Worm (Caenorhabditis elegans) whole organism, early embryonic: ENCODE data around the gene C43H6.4.

Experiments
- B0310.2 ChIP-seq: sonication (generic microtip); optimal IDR thresholded peaks from 2 replicates; lab custom pipeline; 2016; ENCODE audit warnings: mild to moderate bottlenecking, missing genetic modification characterization, missing compliant biosample characterization
- F13C5.2 ChIP-seq: sonication (generic microtip); optimal IDR thresholded peaks from 2 replicates; lab custom pipeline; 2017; ENCODE audit warnings: mild to moderate bottlenecking, missing genetic modification characterization, inconsistent platforms, missing compliant biosample characterization
- aly-1 ChIP-seq: sonication (generic microtip); optimal IDR thresholded peaks from 2 replicates; lab custom pipeline; 2016; ENCODE audit warnings: missing genetic modification characterization, missing compliant biosample characterization
- ama-1 ChIP-seq: fragments of 150-350 bp; optimal IDR thresholded peaks from 2 replicates; lab custom pipeline; 2014
- ceh-13 ChIP-seq: fragments of 200-800 bp; sonication (Bioruptor generic); optimal IDR thresholded peaks from 2 replicates; lab custom pipeline; 2018; ENCODE audit warnings: mild to moderate bottlenecking, missing genetic modification characterization, missing compliant biosample characterization
- ceh-36 ChIP-seq: sonication (generic microtip); optimal IDR thresholded peaks from 2 replicates; lab custom pipeline; 2016; ENCODE audit warnings: missing genetic modification characterization, inconsistent platforms, missing compliant biosample characterization
- ets-7 ChIP-seq: sonication (generic microtip); optimal IDR thresholded peaks from 2 replicates; lab custom pipeline; 2016; ENCODE audit warnings: missing genotype, missing genetic modification characterization, missing compliant biosample characterization
- flt-1 ChIP-seq: fragments of 200-800 bp; sonication (Bioruptor generic); IDR thresholded peaks from 2 replicates; pipeline ENCODE4 v1.3.6; 2022; ENCODE audit warnings: missing genetic modification characterization, missing compliant biosample characterization
- hmbx-1 ChIP-seq: sonication (generic microtip); optimal IDR thresholded peaks from 2 replicates; lab custom pipeline; 2016; ENCODE audit warnings: mild to moderate bottlenecking, missing genetic modification characterization, missing compliant biosample characterization
- hmg-4 ChIP-seq: fragments of 200-800 bp; sonication (Bioruptor generic); optimal IDR thresholded peaks from 2 replicates; lab custom pipeline; 2018; ENCODE audit warnings: mild to moderate bottlenecking, missing genetic modification characterization, missing compliant biosample characterization
- hnd-1 ChIP-seq: sonication (generic microtip); optimal IDR thresholded peaks from 2 replicates; lab custom pipeline; 2016; ENCODE audit warnings: missing genetic modification characterization, missing compliant biosample characterization
- pes-1 ChIP-seq: fragments of 200-800 bp; sonication (Bioruptor generic); IDR thresholded peaks from 2 replicates; pipeline ENCODE4 v1.3.6; 2022; ENCODE audit warnings: missing genetic modification reagents, missing genetic modification characterization, missing compliant biosample characterization
- scrt-1 ChIP-seq: fragments of 200-800 bp; sonication (Bioruptor generic); IDR thresholded peaks from 2 replicates; pipeline ENCODE4 v1.3.6; 2022; ENCODE audit warnings: missing genetic modification characterization, missing compliant biosample characterization
- sea-1 ChIP-seq: fragments of 200-800 bp; sonication (Bioruptor generic); conservative IDR thresholded peaks from 2 replicates; pipeline ENCODE4 v1.3.6; 2022; ENCODE audit warnings: missing genetic modification characterization, missing compliant biosample characterization
- tbx-11 ChIP-seq: fragments of 200-800 bp; sonication (Bioruptor generic); IDR thresholded peaks from 2 replicates; pipeline ENCODE4 v1.3.6; 2022; ENCODE audit warnings: missing genetic modification characterization, missing compliant biosample characterization
- tbx-37 ChIP-seq: fragments of 200-800 bp; sonication (Bioruptor generic); conservative IDR thresholded peaks from 2 replicates; pipeline ENCODE4 v1.3.6; 2022; ENCODE audit warnings: missing genetic modification reagents, missing genetic modification characterization, missing compliant biosample characterization
- tra-4 ChIP-seq: sonication (generic microtip); optimal IDR thresholded peaks from 2 replicates; lab custom pipeline; 2017; ENCODE audit warnings: missing genetic modification characterization, missing compliant biosample characterization

The C43H6.4 gene

DNA sequence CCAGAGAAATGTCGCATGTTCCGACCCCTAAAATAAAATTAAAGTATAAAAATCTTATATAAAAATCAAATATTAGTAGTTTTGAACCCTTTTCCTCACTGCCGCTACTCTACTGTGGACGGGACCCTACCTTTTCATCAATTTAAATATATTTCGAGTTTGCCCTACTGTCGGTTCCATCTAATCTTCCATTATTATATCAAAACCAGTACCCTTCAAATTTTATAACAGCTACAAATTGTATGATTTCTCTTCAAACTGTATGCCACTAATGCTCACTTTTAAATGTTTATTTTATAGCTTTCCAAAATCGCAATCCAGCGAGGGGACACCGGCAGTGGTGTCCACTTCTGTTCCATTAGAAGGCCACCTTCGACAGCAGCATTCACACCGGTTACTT is 8.8 kb upstream of the C43H6.4 start, which contains the start of gene C43H6.6:
Gene C43H6.6, plus strand, starts transcription at position 301 of the 400 bp plus-strand sequence.
- TF ChIP-seq hmbx-1 (tag; lab: Kevin White, UChicago) (no peak), tbx-11 (GFP tag; lab: Robert Waterston, UW) (no peak), pes-1 (GFP tag; lab: Robert Waterston, UW) (no peak), ets-7 (tag; lab: Kevin White, UChicago) (no peak), tra-4 (tag; lab: Kevin White, UChicago) (no peak), F13C5.2 (tag; lab: Kevin White, UChicago) (no peak), hmg-4 (GFP tag; lab: Kevin White, UChicago) (no peak), aly-1 (tag; lab: Kevin White, UChicago) (no peak), ceh-36 (tag; lab: Kevin White, UChicago) (no peak), ceh-13 (GFP tag; lab: Kevin White, UChicago) (no peak), scrt-1 (GFP tag; lab: Robert Waterston, UW) (no peak), sea-1 (GFP tag; lab: Robert Waterston, UW) (no peak), flt-1 (GFP tag; lab: Robert Waterston, UW) (no peak), B0310.2 (tag; lab: Kevin White, UChicago) (no peak), tbx-37 (GFP tag; lab: Robert Waterston, UW) (no peak), ama-1 (lab: Kevin White, UChicago) (no peak)

DNA sequence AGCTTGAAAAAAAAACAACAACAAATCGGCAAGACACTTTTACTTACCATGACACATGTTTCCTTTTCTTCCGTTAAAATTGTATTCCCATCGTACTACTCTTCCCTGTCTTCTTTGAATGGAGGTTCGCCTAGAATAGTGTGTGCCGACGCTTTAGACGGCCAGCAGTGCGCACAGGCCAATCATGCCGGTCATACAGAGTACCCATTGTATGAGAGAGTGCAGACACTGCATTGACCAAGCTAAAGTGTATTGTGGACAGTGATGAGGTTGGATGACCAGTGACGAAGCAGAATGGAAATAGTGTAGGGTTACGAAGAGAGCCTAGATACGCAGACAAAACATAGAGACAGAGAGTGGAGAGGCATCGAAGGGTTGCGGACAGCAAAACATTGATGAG is 1.9 kb upstream of the C43H6.4 start, which contains the start of gene dhhc-9:
Gene dhhc-9, minus strand, starts transcription at position 154 of the 400 bp plus-strand sequence.
- TF ChIP-seq F13C5.2 (tag; lab: Kevin White, UChicago) (peak; percentile 55), tra-4 (tag; lab: Kevin White, UChicago) (no peak), sea-1 (GFP tag; lab: Robert Waterston, UW) (no peak), hmbx-1 (tag; lab: Kevin White, UChicago) (no peak), ama-1 (lab: Kevin White, UChicago) (no peak), B0310.2 (tag; lab: Kevin White, UChicago) (no peak), hnd-1 (no peak), flt-1 (GFP tag; lab: Robert Waterston, UW) (no peak), ceh-36 (tag; lab: Kevin White, UChicago) (no peak), hmg-4 (GFP tag; lab: Kevin White, UChicago) (peak; percentile 79), pes-1 (GFP tag; lab: Robert Waterston, UW) (no peak), tbx-11 (GFP tag; lab: Robert Waterston, UW) (no peak)

DNA sequence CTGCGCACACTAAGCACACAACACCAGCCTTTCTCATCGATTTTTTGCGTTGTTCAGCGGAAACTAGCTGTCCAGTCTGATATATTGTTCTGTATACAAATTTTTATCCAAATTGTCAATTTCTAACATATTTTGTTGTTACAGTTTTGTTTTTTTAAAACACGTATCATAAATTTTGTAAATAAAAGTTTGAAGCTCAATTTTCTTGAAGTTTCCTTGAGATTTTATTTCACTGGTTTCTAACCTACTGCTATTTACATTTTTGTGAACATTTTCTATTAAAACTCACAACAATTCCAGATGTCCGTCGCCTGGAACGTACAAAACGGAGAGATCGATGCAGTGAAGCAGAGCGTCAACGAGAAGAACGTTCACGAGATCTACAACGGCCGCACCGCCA is 3.3 kb downstream of the C43H6.4 start, which contains the start of gene mtpn-1:
Gene mtpn-1, plus strand, starts transcription at position 301 of the 400 bp plus-strand sequence.
- TF ChIP-seq ceh-36 (tag; lab: Kevin White, UChicago) (no peak), tbx-37 (GFP tag; lab: Robert Waterston, UW) (no peak), pes-1 (GFP tag; lab: Robert Waterston, UW) (no peak), ets-7 (tag; lab: Kevin White, UChicago) (no peak), hnd-1 (no peak), sea-1 (GFP tag; lab: Robert Waterston, UW) (no peak), tra-4 (tag; lab: Kevin White, UChicago) (no peak), F13C5.2 (tag; lab: Kevin White, UChicago) (no peak), aly-1 (tag; lab: Kevin White, UChicago) (no peak), tbx-11 (GFP tag; lab: Robert Waterston, UW) (no peak), ama-1 (lab: Kevin White, UChicago) (no peak), flt-1 (GFP tag; lab: Robert Waterston, UW) (no peak), hmg-4 (GFP tag; lab: Kevin White, UChicago) (no peak), scrt-1 (GFP tag; lab: Robert Waterston, UW) (no peak), ceh-13 (GFP tag; lab: Kevin White, UChicago) (no peak), B0310.2 (tag; lab: Kevin White, UChicago) (no peak)

DNA sequence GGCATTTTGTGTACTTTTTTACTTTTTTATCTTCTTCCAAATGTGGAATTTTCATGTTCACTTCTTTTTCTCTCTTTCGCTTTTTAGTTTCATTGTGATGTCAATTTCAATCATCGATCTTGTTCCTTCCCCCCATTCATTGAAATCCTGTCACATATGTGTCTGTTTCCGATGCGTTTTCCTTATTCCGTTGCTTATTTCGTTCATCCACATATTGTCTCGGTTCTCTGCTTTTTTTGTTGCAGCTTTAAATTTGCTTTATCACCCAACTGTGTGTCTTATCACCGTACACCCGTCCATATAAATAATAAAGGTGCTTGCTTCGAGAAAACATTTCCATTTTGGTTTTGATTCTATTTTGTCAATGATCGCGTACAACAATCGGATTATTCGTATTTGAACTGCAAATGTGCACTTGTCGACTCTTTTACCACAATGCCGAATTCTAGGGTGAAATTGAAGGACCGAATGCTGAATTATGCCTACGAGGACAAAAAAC is 5.5 kb downstream of the C43H6.4 start, which contains the start of the genes C43H6.12 and trpp-12:
Gene C43H6.12, plus strand, starts transcription at position 365 of the 499 bp plus-strand sequence.
Gene trpp-12, plus strand, starts transcription at position 449 of the 499 bp plus-strand sequence.
- TF ChIP-seq sea-1 (GFP tag; lab: Robert Waterston, UW), result no peak
- no peak for TF ChIP-seq aly-1 (tag; lab: Kevin White, UChicago)
- TF ChIP-seq ceh-36 (tag; lab: Kevin White, UChicago), result no peak
- TF ChIP-seq hmbx-1 (tag; lab: Kevin White, UChicago), result no peak

DNA sequence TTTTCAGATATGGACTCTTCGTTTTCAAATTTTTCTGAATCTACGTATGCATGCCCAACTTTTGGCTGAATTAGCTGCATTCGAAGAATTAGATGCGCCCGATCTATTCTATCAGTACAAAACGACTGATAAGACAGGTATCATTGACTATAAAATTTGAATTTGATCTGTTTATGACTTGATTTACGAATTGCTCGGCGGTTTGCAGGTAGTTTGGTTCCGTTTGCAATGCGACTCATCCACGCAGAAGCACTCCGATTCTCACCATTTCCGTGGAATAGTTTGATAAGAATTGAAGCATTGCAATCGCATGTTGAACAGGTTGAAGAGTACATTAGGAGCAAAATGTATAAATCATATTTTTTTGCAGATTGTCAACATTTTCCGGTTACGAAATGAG is 7.2 kb downstream of the C43H6.4 start:
- TF ChIP-seq tbx-37 (GFP tag; lab: Robert Waterston, UW) (no peak), ama-1 (lab: Kevin White, UChicago) (no peak), hnd-1 (no peak), hmg-4 (GFP tag; lab: Kevin White, UChicago) (no peak)

DNA sequence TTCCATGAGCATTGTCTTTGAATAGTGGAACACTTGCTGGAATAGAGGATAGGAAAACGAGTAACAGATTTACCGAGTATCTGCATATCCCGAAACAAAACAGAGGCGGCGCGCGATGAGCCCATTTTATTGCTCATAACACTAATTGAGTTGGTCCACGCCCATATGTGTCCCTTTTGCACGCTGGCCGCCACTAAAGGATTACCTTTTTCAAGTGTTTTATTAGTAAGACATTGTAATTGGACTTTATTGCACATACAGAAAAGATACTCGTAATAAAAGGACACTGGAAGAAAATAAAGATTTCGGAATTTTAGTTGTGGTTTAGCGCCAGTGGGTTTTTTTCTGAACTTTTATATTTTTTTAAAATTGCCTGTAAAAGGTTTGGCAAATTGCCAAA is 9.5 kb downstream of the C43H6.4 start, which contains the start of gene hlh-15:
Gene hlh-15, minus strand, starts transcription at position 101 of the 400 bp plus-strand sequence.
- TF ChIP-seq tra-4 (tag; lab: Kevin White, UChicago) (no peak), scrt-1 (GFP tag; lab: Robert Waterston, UW) (no peak), ceh-36 (tag; lab: Kevin White, UChicago) (no peak), ceh-13 (GFP tag; lab: Kevin White, UChicago) (no peak), hnd-1 (no peak), aly-1 (tag; lab: Kevin White, UChicago) (no peak), tbx-37 (GFP tag; lab: Robert Waterston, UW) (no peak), ets-7 (tag; lab: Kevin White, UChicago) (no peak), pes-1 (GFP tag; lab: Robert Waterston, UW) (no peak), F13C5.2 (tag; lab: Kevin White, UChicago) (no peak), ama-1 (lab: Kevin White, UChicago) (no peak), flt-1 (GFP tag; lab: Robert Waterston, UW) (no peak), B0310.2 (tag; lab: Kevin White, UChicago) (no peak)
